Worm (Caenorhabditis elegans): ENCODE results near the gene F22E5.17.

Gene F22E5.17

DNA sequence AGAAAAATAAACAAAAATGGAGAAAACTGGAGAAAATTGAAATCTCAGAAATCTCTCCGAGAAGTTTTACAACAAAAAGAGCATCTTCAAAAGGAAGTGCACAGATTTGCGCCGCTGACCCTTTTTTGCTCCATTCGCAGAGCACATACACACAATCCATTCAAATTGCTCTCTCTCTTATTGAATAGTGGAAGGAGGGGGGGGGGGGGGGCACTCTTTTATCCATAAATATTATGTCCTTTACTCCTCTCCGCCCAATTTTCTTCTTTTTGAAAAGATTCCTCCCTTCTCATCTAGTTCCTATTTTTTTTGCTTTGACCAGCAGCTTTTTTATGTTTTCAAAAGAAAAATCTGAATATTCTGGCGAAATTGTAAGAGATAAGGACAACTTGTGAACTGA, 17.2 kb downstream of the F22E5.17 start:
- TF ChIP-seq fkh-10 (GFP tag; optimal IDR thresholded peaks at IDR 0.05) (peak; percentile 33), zip-4 (GFP tag; optimal IDR thresholded peaks at IDR 0.05) (no peak), lin-14 (GFP tag; optimal IDR thresholded peaks at IDR 0.05) (peak; percentile 57), efl-1 (optimal IDR thresholded peaks at IDR 0.05) (no peak), efl-1 (GFP tag; optimal IDR thresholded peaks at IDR 0.05 in 1 of 2) (peak in 1 of 2 experiments; percentile 88), ceh-82 (tag; optimal IDR thresholded peaks at IDR 0.05) (no peak), snu-23 (GFP tag; optimal IDR thresholded peaks at IDR 0.05) (no peak)

DNA sequence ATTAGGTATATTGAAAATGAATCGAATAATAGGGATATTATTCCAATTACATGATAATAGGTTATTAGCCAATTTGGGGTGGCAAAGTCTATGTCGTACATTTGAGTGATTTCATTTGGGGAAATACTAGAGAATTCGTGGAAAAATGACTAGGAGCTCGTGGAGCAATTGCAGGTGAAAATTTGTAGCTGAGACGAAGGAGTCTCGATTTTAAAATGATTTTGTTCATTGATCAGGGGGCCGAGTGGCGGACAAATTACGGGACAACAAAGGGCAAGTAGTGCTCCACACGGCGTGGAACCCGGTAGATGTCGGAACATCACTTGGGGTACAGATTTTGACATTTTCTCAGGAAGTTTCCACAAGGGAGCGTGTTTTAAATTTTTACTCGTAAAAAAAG, 20.5 kb downstream of the F22E5.17 start, which contains the start of gene sri-62:
TSS of gene sri-62 (minus strand) at position 101 of the 400 bp plus-strand sequence.
- no peak for TF ChIP-seq fkh-4 (tag; optimal IDR thresholded peaks at IDR 0.05; ENCODE audit: borderline replicate concordance)
- TF ChIP-seq unc-62 (GFP tag; optimal IDR thresholded peaks at IDR 0.05): no peak
- no peak for TF ChIP-seq elt-3 (tag; optimal IDR thresholded peaks at IDR 0.05)
- no peak for TF ChIP-seq ces-1 (GFP tag; optimal IDR thresholded peaks at IDR 0.05)
- TF ChIP-seq zag-1 (tag; optimal IDR thresholded peaks at IDR 0.05): no peak
- no peak for TF ChIP-seq C34B4.2 (tag; optimal IDR thresholded peaks at IDR 0.05)
- TF ChIP-seq nhr-77 (tag; optimal IDR thresholded peaks at IDR 0.05): no peak
- no peak for TF ChIP-seq nhr-85 (tag)
- TF ChIP-seq efl-1 (optimal IDR thresholded peaks at IDR 0.05): no peak
- no peak for TF ChIP-seq efl-1 (GFP tag; optimal IDR thresholded peaks at IDR 0.05 in 1 of 2)
- no peak for TF ChIP-seq hlh-17 (GFP tag; optimal IDR thresholded peaks at IDR 0.05; ENCODE audit: borderline replicate concordance)
- no peak for TF ChIP-seq egl-27 (tag; optimal IDR thresholded peaks at IDR 0.05)
- no peak for TF ChIP-seq lin-35 (GFP tag; optimal IDR thresholded peaks at IDR 0.05)
- TF ChIP-seq tlp-1 (tag; optimal IDR thresholded peaks at IDR 0.05): no peak
- TF ChIP-seq ceh-8 (GFP tag; optimal IDR thresholded peaks at IDR 0.05): no peak
- no peak for TF ChIP-seq unc-86 (tag; optimal IDR thresholded peaks at IDR 0.05)
- no peak for TF ChIP-seq lin-14 (GFP tag; optimal IDR thresholded peaks at IDR 0.05)
- TF ChIP-seq tbx-2 (tag; optimal IDR thresholded peaks at IDR 0.05): no peak
- TF ChIP-seq ceh-82 (tag; optimal IDR thresholded peaks at IDR 0.05): no peak

DNA sequence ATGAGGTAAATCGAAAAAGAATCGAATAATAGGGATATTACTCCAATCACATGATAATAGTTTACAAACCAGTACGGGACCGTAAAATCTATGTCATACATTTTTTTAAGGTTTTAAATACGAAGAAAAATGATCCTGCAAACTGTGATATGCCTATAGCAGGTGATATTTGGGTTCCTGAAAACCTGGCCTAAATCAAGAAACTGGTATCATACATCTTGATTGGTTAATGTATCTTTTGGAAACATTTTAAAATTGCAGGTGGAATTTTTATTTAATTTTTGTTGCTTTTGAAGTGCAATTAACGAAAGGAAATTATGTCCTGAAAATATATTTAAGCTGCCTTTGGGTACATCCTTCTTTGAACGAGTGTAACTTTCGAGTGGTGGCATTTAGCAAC, 22.4 kb downstream of the F22E5.17 start, which contains the start of gene sri-61:
TSS of gene sri-61 (minus strand) at position 101 of the 400 bp plus-strand sequence.
- no peak for TF ChIP-seq vab-15 (tag; optimal IDR thresholded peaks at IDR 0.05)
- no peak for TF ChIP-seq mep-1 (tag; optimal IDR thresholded peaks at IDR 0.05)
- TF ChIP-seq hlh-4 (tag; optimal IDR thresholded peaks at IDR 0.05): peak; percentile 77
- TF ChIP-seq alr-1 (tag; optimal IDR thresholded peaks at IDR 0.05; ENCODE audit: borderline replicate concordance): no peak

- TF ChIP-seq pag-3 (tag; optimal IDR thresholded peaks at IDR 0.05; ENCODE audit: borderline replicate concordance, insufficient read depth) (no peak), nhr-28 (tag; optimal IDR thresholded peaks at IDR 0.05) (no peak), lin-39 (tag; optimal IDR thresholded peaks at IDR 0.05) (no peak), C34B4.2 (tag; optimal IDR thresholded peaks at IDR 0.05) (no peak), lir-3 (tag; optimal IDR thresholded peaks at IDR 0.05; ENCODE audit: poor library complexity) (no peak), nhr-76 (tag; optimal IDR thresholded peaks at IDR 0.05) (no peak), zag-1 (tag; optimal IDR thresholded peaks at IDR 0.05) (no peak), nhr-90 (tag; optimal IDR thresholded peaks at IDR 0.05; ENCODE audit: poor library complexity) (no peak), unc-130 (tag; optimal IDR thresholded peaks at IDR 0.05) (no peak), lin-13 (GFP tag; optimal IDR thresholded peaks at IDR 0.05) (no peak), C04F5.9 (tag; optimal IDR thresholded peaks at IDR 0.05) (no peak), nhr-237 (tag; optimal IDR thresholded peaks at IDR 0.05) (no peak), egl-27 (tag; optimal IDR thresholded peaks at IDR 0.05) (no peak), mef-2 (tag; optimal IDR thresholded peaks at IDR 0.05) (no peak), nhr-19 (GFP tag; conservative IDR thresholded peaks at IDR 0.05) (no peak), mep-1 (tag; optimal IDR thresholded peaks at IDR 0.05) (no peak), lin-35 (GFP tag; optimal IDR thresholded peaks at IDR 0.05) (no peak)
Measured at ce11 chrII:2702757-2703156, 24.9 kb downstream of the F22E5.17 start, which contains the start of gene sri-60. TSS of gene sri-60 (minus strand) at chrII:2702857.

Data from whole organism, L1 larva.